Fruit fly (Drosophila melanogaster) whole organism, embryonic: ENCODE results near the gene CG6961.

Experiments
- Bdp1 ChIP-seq: fragments of 200-800 bp; sonication (Bioruptor generic); optimal IDR thresholded peaks from 3 replicates; lab custom pipeline; 2016; ENCODE audit warnings: missing biosample characterization, missing genetic modification characterization
- BtbVII ChIP-seq: fragments of 200-800 bp; sonication (Bioruptor generic); optimal IDR thresholded peaks from 3 replicates; lab custom pipeline; 2017; ENCODE audit warnings: missing biosample characterization, mild to moderate bottlenecking, missing genetic modification characterization
- CG10209 ChIP-seq: fragments of 200-800 bp; sonication (Bioruptor generic); optimal IDR thresholded peaks from 3 replicates; lab custom pipeline; 2017; ENCODE audit warnings: missing biosample characterization, mild to moderate bottlenecking, missing genetic modification characterization, missing genetic modification reagents
- CG10274 ChIP-seq: fragments of 200-800 bp; sonication (Bioruptor generic); optimal IDR thresholded peaks from 3 replicates; lab custom pipeline; 2017; ENCODE audit warnings: missing biosample characterization, mild to moderate bottlenecking, missing genetic modification characterization
- CG11560 ChIP-seq: fragments of 200-800 bp; sonication (Bioruptor generic); IDR thresholded peaks from 3 replicates; pipeline ENCODE4 v1.3.6; 2022; ENCODE audit warnings: missing biosample characterization, missing genetic modification characterization
- CG12769 ChIP-seq: fragments of 200-800 bp; sonication (Bioruptor generic); optimal IDR thresholded peaks from 2 replicates; lab custom pipeline; 2019; ENCODE audit warnings: missing biosample characterization, mild to moderate bottlenecking, missing genetic modification characterization, moderate library complexity
- CG14667 ChIP-seq: fragments of 200-800 bp; sonication (Bioruptor generic); IDR thresholded peaks from 2 replicates; pipeline ENCODE4 v1.3.6; 2022; ENCODE audit warnings: missing biosample characterization, missing genetic modification characterization
- CG14710 ChIP-seq: fragments of 200-800 bp; sonication (Bioruptor generic); optimal IDR thresholded peaks from 3 replicates; lab custom pipeline; 2019; ENCODE audit warnings: missing biosample characterization, mild to moderate bottlenecking, missing genetic modification characterization, moderate library complexity
- CG1603 ChIP-seq: fragments of 200-800 bp; sonication (Bioruptor generic); optimal IDR thresholded peaks from 2 replicates; lab custom pipeline; 2019; ENCODE audit warnings: missing biosample characterization, mild to moderate bottlenecking, missing genetic modification characterization, moderate library complexity
- CG17186 ChIP-seq: fragments of 200-800 bp; sonication (Bioruptor generic); optimal IDR thresholded peaks from 3 replicates; lab custom pipeline; 2017; ENCODE audit warnings: missing biosample characterization, missing genetic modification reagents, missing genetic modification characterization
- CG18476 ChIP-seq: fragments of 200-800 bp; sonication (Bioruptor generic); optimal IDR thresholded peaks from 2 replicates; lab custom pipeline; 2016; ENCODE audit warnings: missing biosample characterization, mild to moderate bottlenecking, missing genetic modification characterization
- CG2678 ChIP-seq: fragments of 200-800 bp; sonication (Bioruptor generic); optimal IDR thresholded peaks from 3 replicates; lab custom pipeline; 2019; ENCODE audit warnings: missing biosample characterization, mild to moderate bottlenecking, missing genetic modification characterization, moderate library complexity
- CG32772 ChIP-seq: fragments of 200-800 bp; sonication (Bioruptor generic); IDR thresholded peaks from 2 replicates; pipeline ENCODE4 v1.3.6; 2022; ENCODE audit warnings: missing biosample characterization, missing genetic modification characterization
- CG42726 ChIP-seq: fragments of 200-800 bp; sonication (Bioruptor generic); IDR thresholded peaks from 2 replicates; pipeline ENCODE4 v1.3.6; 2022; ENCODE audit warnings: missing biosample characterization, missing genetic modification characterization; ENCODE audit not compliant: partially characterized antibody
- CG5245 ChIP-seq: fragments of 200-800 bp; sonication (Bioruptor generic); optimal IDR thresholded peaks from 3 replicates; lab custom pipeline; 2016; ENCODE audit warnings: missing biosample characterization, missing genetic modification characterization
- CG6683 ChIP-seq: fragments of 200-800 bp; sonication (Bioruptor generic); optimal IDR thresholded peaks from 2 replicates; lab custom pipeline; 2017; ENCODE audit warnings: missing biosample characterization, mild to moderate bottlenecking, missing genetic modification characterization, missing genetic modification reagents
- CG7372 ChIP-seq: fragments of 200-800 bp; sonication (Bioruptor generic); IDR thresholded peaks from 2 replicates; pipeline ENCODE4 v1.3.6; 2022; ENCODE audit warnings: missing biosample characterization, missing genetic modification characterization
- Hr3 ChIP-seq: fragments of 200-800 bp; sonication (Bioruptor generic); optimal IDR thresholded peaks from 3 replicates; lab custom pipeline; 2016; ENCODE audit warnings: missing biosample characterization, missing genetic modification characterization
- Kr ChIP-seq: fragments of 200-800 bp; sonication (Bioruptor generic); optimal IDR thresholded peaks from 2 replicates; lab custom pipeline; 2017; ENCODE audit warnings: missing biosample characterization, mild to moderate bottlenecking, missing genetic modification characterization
- Lhr ChIP-seq: fragments of 200-800 bp; sonication (Bioruptor generic); optimal IDR thresholded peaks from 3 replicates; lab custom pipeline; 2017; ENCODE audit warnings: mild to moderate bottlenecking, missing biosample characterization, missing genetic modification reagents, missing genetic modification characterization
- NFAT ChIP-seq: fragments of 200-800 bp; sonication (Bioruptor generic); IDR thresholded peaks from 2 replicates; pipeline ENCODE4 v1.3.6; 2022; ENCODE audit warnings: missing biosample characterization, missing genetic modification characterization
- Oli ChIP-seq: fragments of 200-800 bp; sonication (Bioruptor generic); optimal IDR thresholded peaks from 2 replicates; lab custom pipeline; 2018; ENCODE audit warnings: missing biosample characterization, mild to moderate bottlenecking, missing genetic modification characterization, moderate library complexity
- abd-A ChIP-seq: fragments of 200-800 bp; sonication (Bioruptor generic); optimal IDR thresholded peaks from 3 replicates; lab custom pipeline; 2019; ENCODE audit warnings: missing biosample characterization, mild to moderate bottlenecking, missing genetic modification characterization, moderate library complexity
- ac ChIP-seq: fragments of 200-800 bp; sonication (Bioruptor generic); optimal IDR thresholded peaks from 3 replicates; lab custom pipeline; 2017; ENCODE audit warnings: missing biosample characterization, mild to moderate bottlenecking, missing genetic modification characterization
- bigmax ChIP-seq: fragments of 200-800 bp; sonication (Bioruptor generic); optimal IDR thresholded peaks from 2 replicates; lab custom pipeline; 2018; ENCODE audit warnings: missing biosample characterization, mild to moderate bottlenecking, missing genetic modification characterization
- chif ChIP-seq, 2 experiments: fragments of 200-800 bp; sonication (Bioruptor generic); optimal IDR thresholded peaks; 3 replicates each; lab custom pipeline; 2016; ENCODE audit warnings: missing biosample characterization in 2 of 2, missing genetic modification characterization in 2 of 2
- dmrt11E ChIP-seq: fragments of 200-800 bp; sonication (Bioruptor generic); optimal IDR thresholded peaks from 3 replicates; lab custom pipeline; 2018; ENCODE audit warnings: missing biosample characterization, mild to moderate bottlenecking, missing genetic modification characterization, moderate library complexity
- esg ChIP-seq: fragments of 200-800 bp; sonication (Bioruptor generic); conservative IDR thresholded peaks from 2 replicates; pipeline ENCODE4 v1.3.6; 2022; ENCODE audit warnings: missing biosample characterization, missing genetic modification characterization
- exex ChIP-seq: fragments of 200-800 bp; sonication (Bioruptor generic); optimal IDR thresholded peaks from 4 replicates; lab custom pipeline; 2018; ENCODE audit warnings: missing biosample characterization, mild to moderate bottlenecking, missing genetic modification characterization, moderate library complexity
- fu2 ChIP-seq: fragments of 200-800 bp; sonication (Bioruptor generic); optimal IDR thresholded peaks from 2 replicates; lab custom pipeline; 2016; ENCODE audit warnings: missing biosample characterization, missing genetic modification characterization
- ken ChIP-seq: fragments of 200-800 bp; sonication (Bioruptor generic); IDR thresholded peaks from 3 replicates; pipeline ENCODE4 v1.3.6; 2022; ENCODE audit warnings: missing biosample characterization, missing genetic modification characterization
- kni ChIP-seq: fragments of 200-800 bp; sonication (Bioruptor generic); optimal IDR thresholded peaks from 3 replicates; lab custom pipeline; 2017; ENCODE audit warnings: mild to moderate bottlenecking, missing biosample characterization, missing genetic modification reagents, missing genetic modification characterization
- maf-S ChIP-seq: fragments of 200-800 bp; sonication (Bioruptor generic); optimal IDR thresholded peaks from 2 replicates; lab custom pipeline; 2016; ENCODE audit warnings: missing biosample characterization, missing genetic modification characterization
- onecut ChIP-seq: fragments of 200-800 bp; sonication (Bioruptor generic); IDR thresholded peaks from 2 replicates; pipeline ENCODE4 v1.3.6; 2022; ENCODE audit warnings: missing biosample characterization, missing genetic modification characterization
- pan ChIP-seq, 4 experiments: fragments of >200 bp in 3 of 4; fragments of 200-800 bp in 1 of 4; sonication (Bioruptor generic) in 1 of 4; optimal IDR thresholded peaks in 3 of 4; IDR thresholded peaks in 1 of 4; 2 replicates each; pipeline versions ENCODE4 v1.3.6 to Lab custom; 2017 to 2022; ENCODE audit warnings: missing biosample characterization in 2 of 4, missing genetic modification characterization in 2 of 4, mixed read lengths in 1 of 4
- prd ChIP-seq, 3 experiments: fragments of >200 bp in 2 of 3; fragments of 200-800 bp in 1 of 3; sonication (Bioruptor generic) in 1 of 3; optimal IDR thresholded peaks in 2 of 3; IDR thresholded peaks in 1 of 3; 2 replicates in 2 of 3; 3 replicates in 1 of 3; pipeline versions ENCODE4 v1.3.6 to Lab custom; 2017 to 2022; ENCODE audit warnings: missing biosample characterization in 1 of 3, missing genetic modification characterization in 1 of 3
- ranshi ChIP-seq: fragments of 200-800 bp; sonication (Bioruptor generic); IDR thresholded peaks from 2 replicates; pipeline ENCODE4 v1.3.6; 2022; ENCODE audit warnings: missing biosample characterization, missing genetic modification characterization
- row ChIP-seq: fragments of 200-800 bp; sonication (Bioruptor generic); IDR thresholded peaks from 3 replicates; pipeline ENCODE4 v1.3.6; 2022; ENCODE audit warnings: missing biosample characterization, missing genetic modification characterization
- shn ChIP-seq: fragments of 200-800 bp; sonication (Bioruptor generic); optimal IDR thresholded peaks from 3 replicates; lab custom pipeline; 2016; ENCODE audit warnings: missing biosample characterization, missing genetic modification characterization
- sim ChIP-seq: fragments of 200-800 bp; sonication (Bioruptor generic); IDR thresholded peaks from 2 replicates; pipeline ENCODE4 v1.3.6; 2022; ENCODE audit warnings: missing biosample characterization, missing genetic modification characterization
- sob ChIP-seq: fragments of 200-800 bp; sonication (Bioruptor generic); IDR thresholded peaks from 2 replicates; pipeline ENCODE4 v1.3.6; 2022; ENCODE audit warnings: missing biosample characterization, missing genetic modification characterization
- stc ChIP-seq: fragments of 200-800 bp; sonication (Bioruptor generic); IDR thresholded peaks from 2 replicates; pipeline ENCODE4 v1.3.6; 2022; ENCODE audit warnings: missing biosample characterization, missing genetic modification characterization
- sug ChIP-seq: fragments of 200-800 bp; optimal IDR thresholded peaks from 2 replicates; lab custom pipeline; 2019; ENCODE audit warnings: missing biosample characterization, mild to moderate bottlenecking, missing genetic modification characterization, moderate library complexity
- tll ChIP-seq, 2 experiments: fragments of 200-800 bp in 1 of 2; fragments of >200 bp in 1 of 2; sonication (Bioruptor generic) in 1 of 2; optimal IDR thresholded peaks; 2 replicates each; lab custom pipeline; 2017 to 2019; ENCODE audit warnings: missing biosample characterization in 2 of 2, missing genetic modification characterization in 2 of 2, mild to moderate bottlenecking in 1 of 2, moderate library complexity in 1 of 2
- tna ChIP-seq: fragments of 200-800 bp; sonication (Bioruptor generic); IDR thresholded peaks from 2 replicates; pipeline ENCODE4 v1.3.6; 2022; ENCODE audit warnings: missing biosample characterization, missing genetic modification characterization; ENCODE audit not compliant: partially characterized antibody
- trem ChIP-seq: fragments of 200-800 bp; optimal IDR thresholded peaks from 3 replicates; lab custom pipeline; 2019; ENCODE audit warnings: missing biosample characterization, mild to moderate bottlenecking, missing genetic modification characterization, moderate library complexity
- zen2 ChIP-seq: fragments of 200-800 bp; sonication (Bioruptor generic); IDR thresholded peaks from 3 replicates; pipeline ENCODE4 v1.3.6; 2022; ENCODE audit warnings: missing biosample characterization, missing genetic modification characterization; ENCODE audit not compliant: partially characterized antibody

CG6961 gene

DNA sequence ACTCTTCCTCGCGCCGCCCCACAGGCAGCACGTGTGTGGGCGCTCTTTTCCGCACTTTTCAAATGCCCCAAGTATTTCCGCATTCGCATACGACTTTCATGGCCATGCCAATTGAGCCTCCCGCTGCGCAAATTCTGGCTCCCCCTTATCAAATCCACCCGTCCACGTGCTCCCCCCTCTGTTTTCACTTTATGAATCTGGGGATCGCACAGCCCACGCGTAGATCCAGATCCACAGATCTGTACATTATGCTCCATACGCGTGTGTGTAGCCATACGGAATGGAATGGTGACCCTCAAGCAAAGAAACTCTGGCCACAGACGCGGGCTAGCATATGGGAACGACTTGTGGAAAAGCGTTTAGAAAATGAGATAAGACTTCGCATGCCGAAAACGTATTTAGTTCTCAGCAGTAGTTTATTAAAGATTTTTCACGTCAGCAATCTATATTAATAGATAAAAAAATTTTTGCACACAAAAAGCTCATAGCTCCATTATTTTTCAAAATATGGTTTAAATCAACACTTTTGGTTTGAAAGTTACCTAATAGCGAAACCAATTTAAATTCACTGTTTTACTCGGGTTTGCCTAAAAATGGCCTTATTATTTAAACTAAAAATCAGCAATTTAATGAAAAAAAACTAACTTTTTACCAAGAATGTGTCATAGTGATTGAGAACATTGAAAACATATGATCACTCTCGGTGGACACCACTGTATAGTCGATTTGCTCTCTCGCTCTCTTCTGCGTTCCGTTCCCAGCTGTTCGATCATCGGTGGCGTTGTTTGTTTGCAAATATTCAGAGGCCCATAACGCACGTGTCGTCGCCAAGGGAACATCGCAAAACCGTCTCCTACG, 1.6 kb upstream of the CG6961 start (continued):
- TF ChIP-seq esg (GFP tag; lab: Robert Waterston, UW) (peak; percentile 54), CG18476 (GFP tag; lab: Kevin White, UChicago) (peak; percentile 9), ac (GFP tag; lab: Kevin White, UChicago) (no peak), CG10274 (peak; percentile 55), chif (GFP tag; optimal IDR thresholded peaks at IDR 0.05; lab: Kevin White, UChicago) (peak; percentile 37 to 41), sob (peak; percentile 37; the same call in 1 of the 2 replicates), CG11560 (tag; lab: Robert Waterston, UW) (no peak), tna (GFP tag; lab: Robert Waterston, UW) (no peak), CG17186 (GFP tag; lab: Kevin White, UChicago) (no peak), Lhr (GFP tag; lab: Kevin White, UChicago) (no peak), CG14710 (tag; lab: Kevin White, UChicago) (peak; percentile 48), zen2 (GFP tag; lab: Robert Waterston, UW) (no peak), CG32772 (GFP tag; lab: Robert Waterston, UW) (0 out of 2 replicates have a peak, but pooled peaks have one; percentile 17), onecut (GFP tag; lab: Robert Waterston, UW) (no peak), row (GFP tag; lab: Robert Waterston, UW) (peak; percentile 70), exex (tag; lab: Kevin White, UChicago) (no peak), ranshi (no peak), sug (tag; lab: Kevin White, UChicago) (peak; percentile 65), Bdp1 (GFP tag; lab: Kevin White, UChicago) (peak; percentile 22), sim (GFP tag; lab: Robert Waterston, UW) (no peak), CG5245 (no peak), tll (GFP tag; optimal IDR thresholded peaks at IDR 0.05; lab: Kevin White, UChicago) (no peak), dmrt11E (tag; lab: Kevin White, UChicago) (peak; percentile 27), Hr3 (GFP tag; lab: Kevin White, UChicago) (peak; percentile 45), trem (no peak), abd-A (tag; lab: Kevin White, UChicago) (no peak), CG14667 (GFP tag; lab: Robert Waterston, UW) (no peak), CG2678 (tag; lab: Kevin White, UChicago) (peak; percentile 78), CG1603 (tag; lab: Kevin White, UChicago) (no peak), maf-S (GFP tag; lab: Kevin White, UChicago) (peak; percentile 28), CG12769 (tag; lab: Kevin White, UChicago) (peak; percentile 85), ken (GFP tag; lab: Robert Waterston, UW) (no peak), prd (optimal IDR thresholded peaks at IDR 0.05; lab: Kevin White, UChicago) (no peak), prd (GFP tag; IDR thresholded peaks at IDR 0.05; lab: Robert Waterston, UW) (peak; percentile 34; the same call in 1 of the 3 replicates), Oli (tag; lab: Kevin White, UChicago) (peak; percentile 67), kni (GFP tag; lab: Kevin White, UChicago) (no peak), stc (GFP tag; lab: Robert Waterston, UW) (no peak), shn (GFP tag; lab: Kevin White, UChicago) (peak; percentile 55), CG42726 (GFP tag; lab: Robert Waterston, UW) (no peak), BtbVII (peak; percentile 61), CG6683 (GFP tag; lab: Kevin White, UChicago) (peak; percentile 21), Kr (no peak), bigmax (GFP tag; lab: Kevin White, UChicago) (no peak), pan (optimal IDR thresholded peaks at IDR 0.05; lab: Kevin White, UChicago) (no peak), pan (GFP tag; optimal IDR thresholded peaks at IDR 0.05 in 1 of 2, IDR thresholded peaks at IDR 0.05 in 1 of 2) (no peak), CG7372 (GFP tag; lab: Robert Waterston, UW) (0 out of 2 replicates have a peak, but pooled peaks have one; percentile 29), fu2 (peak; percentile 39), CG10209 (GFP tag; lab: Kevin White, UChicago) (peak; percentile 54), NFAT (peak; percentile 52)
